Worm (Caenorhabditis elegans): ENCODE results near the gene col-142.

- TF ChIP-seq lsy-2 (tag; optimal IDR thresholded peaks at IDR 0.05) (no peak), pha-4 (tag; optimal IDR thresholded peaks at IDR 0.05) (no peak), blmp-1 (tag; optimal IDR thresholded peaks at IDR 0.05) (no peak)
Measured at ce11 chrV:6831539-6831938, 562 bp downstream of the col-142 start.
